Worm (Caenorhabditis elegans) whole organism, late embryonic: Measurements from ENCODE around the gene btb-8.

Experiments
- C38D4.7 ChIP-seq: fragments of 200-800 bp; sonication (Bioruptor generic); optimal IDR thresholded peaks from 2 replicates; lab custom pipeline; 2018; ENCODE audit warnings: mild to moderate bottlenecking, missing genetic modification characterization, moderate library complexity, missing compliant biosample characterization
- F13H6.1 ChIP-seq: sonication (generic microtip); optimal IDR thresholded peaks from 2 replicates; lab custom pipeline; 2016; ENCODE audit warnings: missing genetic modification characterization, missing compliant biosample characterization
- K02D7.2 ChIP-seq: sonication (generic microtip); optimal IDR thresholded peaks from 2 replicates; lab custom pipeline; 2017; ENCODE audit warnings: mild to moderate bottlenecking, missing genetic modification characterization, missing compliant biosample characterization
- T23F11.4 ChIP-seq: fragments of 200-800 bp; sonication (Bioruptor generic); optimal IDR thresholded peaks from 2 replicates; lab custom pipeline; 2018; ENCODE audit warnings: mild to moderate bottlenecking, missing genetic modification characterization, missing compliant biosample characterization
- ceh-14 ChIP-seq: sonication (generic microtip); optimal IDR thresholded peaks from 2 replicates; lab custom pipeline; 2016; ENCODE audit warnings: missing genotype, missing genetic modification characterization, missing compliant biosample characterization
- ceh-18 ChIP-seq: sonication (generic microtip); optimal IDR thresholded peaks from 2 replicates; lab custom pipeline; 2016; ENCODE audit warnings: missing genetic modification characterization, missing compliant biosample characterization
- ceh-2 ChIP-seq: sonication (generic microtip); optimal IDR thresholded peaks from 2 replicates; lab custom pipeline; 2016; ENCODE audit warnings: missing genotype, missing genetic modification characterization, missing compliant biosample characterization
- ceh-22 ChIP-seq: sonication (generic microtip); optimal IDR thresholded peaks from 2 replicates; lab custom pipeline; 2017; ENCODE audit warnings: missing biosample characterization, missing genetic modification characterization
- ceh-24 ChIP-seq: sonication (generic microtip); optimal IDR thresholded peaks from 2 replicates; lab custom pipeline; 2016; ENCODE audit warnings: mild to moderate bottlenecking, missing genetic modification characterization, missing compliant biosample characterization
- ceh-30 ChIP-seq: fragments of 150-350 bp; optimal IDR thresholded peaks from 2 replicates; lab custom pipeline; 2014; ENCODE audit warnings: missing biosample characterization, missing genetic modification characterization
- ceh-31 ChIP-seq: sonication (generic microtip); optimal IDR thresholded peaks from 2 replicates; lab custom pipeline; 2016; ENCODE audit warnings: missing genetic modification characterization, missing compliant biosample characterization
- ceh-34 ChIP-seq: sonication (generic microtip); optimal IDR thresholded peaks from 2 replicates; lab custom pipeline; 2016; ENCODE audit warnings: mild to moderate bottlenecking, missing genetic modification characterization, missing compliant biosample characterization
- ceh-9 ChIP-seq: sonication (generic microtip); optimal IDR thresholded peaks from 2 replicates; lab custom pipeline; 2016; ENCODE audit warnings: mild to moderate bottlenecking, missing genetic modification characterization, inconsistent platforms, missing compliant biosample characterization
- dmd-4 ChIP-seq: sonication (generic microtip); optimal IDR thresholded peaks from 2 replicates; lab custom pipeline; 2016; ENCODE audit warnings: borderline replicate concordance, missing genetic modification characterization, missing compliant biosample characterization
- dve-1 ChIP-seq: sonication (generic microtip); optimal IDR thresholded peaks from 2 replicates; lab custom pipeline; 2017; ENCODE audit warnings: antibody characterized with exemption, mild to moderate bottlenecking, missing genetic modification characterization, missing compliant biosample characterization
- elt-2 ChIP-seq: sonication (generic microtip); optimal IDR thresholded peaks from 2 replicates; lab custom pipeline; 2016; ENCODE audit warnings: missing genetic modification reagents, missing genetic modification characterization, missing compliant biosample characterization
- elt-4 ChIP-seq: sonication (generic microtip); optimal IDR thresholded peaks from 2 replicates; lab custom pipeline; 2016; ENCODE audit warnings: missing genetic modification characterization, missing compliant biosample characterization
- fax-1 ChIP-seq: sonication (generic microtip); optimal IDR thresholded peaks from 2 replicates; lab custom pipeline; 2016; ENCODE audit warnings: missing genotype, missing genetic modification characterization, missing compliant biosample characterization
- fkh-6 ChIP-seq: sonication (generic microtip); optimal IDR thresholded peaks from 2 replicates; lab custom pipeline; 2016; ENCODE audit warnings: missing genetic modification characterization, missing compliant biosample characterization
- gmeb-2 ChIP-seq: sonication (generic microtip); optimal IDR thresholded peaks from 2 replicates; lab custom pipeline; 2016; ENCODE audit warnings: missing genetic modification characterization, inconsistent platforms, missing compliant biosample characterization
- hlh-13 ChIP-seq: fragments of 200-800 bp; sonication (Bioruptor generic); optimal IDR thresholded peaks from 2 replicates; lab custom pipeline; 2018; ENCODE audit warnings: mild to moderate bottlenecking, missing genetic modification characterization, missing compliant biosample characterization
- hlh-8 ChIP-seq: sonication (generic microtip); optimal IDR thresholded peaks from 2 replicates; lab custom pipeline; 2016; ENCODE audit warnings: missing genotype, missing genetic modification characterization, missing compliant biosample characterization
- madf-2 ChIP-seq: sonication (generic microtip); optimal IDR thresholded peaks from 2 replicates; lab custom pipeline; 2017; ENCODE audit warnings: missing genetic modification characterization, missing compliant biosample characterization
- nfya-1 ChIP-seq: sonication (generic microtip); optimal IDR thresholded peaks from 2 replicates; lab custom pipeline; 2017; ENCODE audit warnings: missing genetic modification characterization, mild to moderate bottlenecking, missing compliant biosample characterization, antibody characterized with exemption, moderate library complexity
- npax-4 ChIP-seq: sonication (generic microtip); optimal IDR thresholded peaks from 2 replicates; lab custom pipeline; 2016; ENCODE audit warnings: missing genetic modification characterization, missing compliant biosample characterization
- odd-2 ChIP-seq: sonication (generic microtip); optimal IDR thresholded peaks from 2 replicates; lab custom pipeline; 2017; ENCODE audit warnings: antibody characterized with exemption, mild to moderate bottlenecking, missing genetic modification characterization, missing compliant biosample characterization
- pag-3 ChIP-seq: sonication (generic microtip); optimal IDR thresholded peaks from 2 replicates; lab custom pipeline; 2016; ENCODE audit warnings: missing compliant biosample characterization, missing genetic modification characterization, borderline replicate concordance
- pax-1 ChIP-seq: fragments of 150-350 bp; optimal IDR thresholded peaks from 2 replicates; lab custom pipeline; 2014; ENCODE audit warnings: missing biosample characterization, missing genetic modification characterization
- pha-2 ChIP-seq: sonication (generic microtip); optimal IDR thresholded peaks from 2 replicates; lab custom pipeline; 2017; ENCODE audit warnings: mild to moderate bottlenecking, missing genetic modification characterization, missing compliant biosample characterization
- pha-4 ChIP-seq: fragments of 150-350 bp; optimal IDR thresholded peaks from 2 replicates; lab custom pipeline; 2018; ENCODE audit warnings: missing biosample characterization, missing genetic modification reagents, missing genetic modification characterization
- pqm-1 ChIP-seq: sonication (generic microtip); optimal IDR thresholded peaks from 2 replicates; lab custom pipeline; 2016; ENCODE audit warnings: missing genetic modification characterization, missing compliant biosample characterization
- ref-2 ChIP-seq: sonication (generic microtip); optimal IDR thresholded peaks from 2 replicates; lab custom pipeline; 2016; ENCODE audit warnings: missing genetic modification characterization, missing compliant biosample characterization
- sox-2 ChIP-seq: fragments of 200-800 bp; sonication (Bioruptor generic); IDR thresholded peaks from 2 replicates; pipeline ENCODE4 v1.3.6; 2022; ENCODE audit warnings: missing genetic modification reagents, missing genetic modification characterization, missing compliant biosample characterization
- tbx-7 ChIP-seq: sonication (generic microtip); optimal IDR thresholded peaks from 2 replicates; lab custom pipeline; 2016; ENCODE audit warnings: missing genotype, missing genetic modification characterization, missing compliant biosample characterization
- unc-3 ChIP-seq, 2 experiments: fragments of 200-800 bp in 1 of 2; sonication (Bioruptor generic) in 1 of 2; sonication (generic microtip) in 1 of 2; conservative IDR thresholded peaks in 1 of 2; optimal IDR thresholded peaks in 1 of 2; 2 replicates each; pipeline versions ENCODE4 v1.3.6 to Lab custom; 2016 to 2022; ENCODE audit warnings: missing compliant biosample characterization in 2 of 2, missing genetic modification characterization in 2 of 2, missing genetic modification reagents in 1 of 2
- zip-5 ChIP-seq: sonication (generic microtip); optimal IDR thresholded peaks from 2 replicates; lab custom pipeline; 2016; ENCODE audit warnings: missing genetic modification characterization, missing compliant biosample characterization
- ztf-16 ChIP-seq: sonication (generic microtip); optimal IDR thresholded peaks from 2 replicates; lab custom pipeline; 2017; ENCODE audit warnings: missing genetic modification characterization, missing compliant biosample characterization

btb-8 gene

ce11 chrII:1730103-1730502 lies 7.5 kb downstream of the btb-8 start, which contains the start of gene ceh-81:
TSS of gene ceh-81 (plus strand) at chrII:1730403.
- no peak for TF ChIP-seq pha-4
- TF ChIP-seq npax-4 (tag; lab: Kevin White, UChicago) = no peak
- no peak for TF ChIP-seq fax-1 (tag; lab: Kevin White, UChicago)
- TF ChIP-seq T23F11.4 = no peak
- no peak for TF ChIP-seq ztf-16 (tag; lab: Kevin White, UChicago)
- no peak for TF ChIP-seq elt-4 (tag; lab: Kevin White, UChicago)
- TF ChIP-seq pag-3 (tag; lab: Kevin White, UChicago) = no peak
- TF ChIP-seq dmd-4 (tag; lab: Kevin White, UChicago) = no peak
- no peak for TF ChIP-seq sox-2 (GFP tag; lab: Robert Waterston, UW)
- TF ChIP-seq elt-2 (tag; lab: Kevin White, UChicago) = no peak
- no peak for TF ChIP-seq ceh-18 (tag; lab: Kevin White, UChicago)
- TF ChIP-seq C38D4.7 (GFP tag; lab: Kevin White, UChicago) = no peak
- no peak for TF ChIP-seq nfya-1 (tag; lab: Kevin White, UChicago)
- no peak for TF ChIP-seq madf-2 (tag; lab: Kevin White, UChicago)
- no peak for TF ChIP-seq fkh-6 (tag; lab: Kevin White, UChicago)
- TF ChIP-seq unc-3 (GFP tag; conservative IDR thresholded peaks at IDR 0.05; lab: Robert Waterston, UW) = no peak
- no peak for TF ChIP-seq unc-3 (tag; optimal IDR thresholded peaks at IDR 0.05; lab: Kevin White, UChicago)
- TF ChIP-seq pax-1 (tag; lab: Kevin White, UChicago) = no peak
- TF ChIP-seq ceh-22 (tag; lab: Kevin White, UChicago) = no peak
- no peak for TF ChIP-seq hlh-8 (tag; lab: Kevin White, UChicago)
- TF ChIP-seq pha-2 = no peak

DNA sequence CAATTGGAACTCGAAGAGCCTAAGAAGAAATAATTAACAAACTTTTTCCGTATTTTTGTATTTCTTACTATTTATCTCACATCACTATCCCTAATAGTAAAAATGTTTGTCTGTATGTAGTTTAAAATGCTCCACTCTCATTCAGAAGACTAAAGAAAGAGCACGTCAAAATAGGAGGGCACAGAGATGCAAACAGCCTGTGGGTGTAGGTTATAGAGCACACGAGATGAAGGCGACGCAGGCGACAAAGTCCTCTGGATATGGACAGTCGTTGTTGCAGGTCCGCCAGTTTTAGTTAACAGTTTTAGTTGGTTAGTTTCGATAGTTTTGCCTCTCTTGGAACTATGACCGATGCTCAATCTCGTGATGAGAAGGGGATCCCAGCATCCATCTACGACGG lies 9.4 kb downstream of the btb-8 start, which contains the start of gene ceh-82:
Gene ceh-82 (plus strand): TSS at position 301 of the 400 bp plus-strand sequence.
- TF ChIP-seq elt-4 (tag; lab: Kevin White, UChicago) = no peak
- TF ChIP-seq ceh-24 (tag; lab: Kevin White, UChicago) = no peak
- no peak for TF ChIP-seq pax-1 (tag; lab: Kevin White, UChicago)
- no peak for TF ChIP-seq hlh-13
- no peak for TF ChIP-seq K02D7.2 (tag; lab: Kevin White, UChicago)
- TF ChIP-seq nfya-1 (tag; lab: Kevin White, UChicago) = no peak
- no peak for TF ChIP-seq zip-5
- no peak for TF ChIP-seq ceh-34
- TF ChIP-seq ceh-18 (tag; lab: Kevin White, UChicago) = no peak
- TF ChIP-seq C38D4.7 (GFP tag; lab: Kevin White, UChicago) = no peak
- no peak for TF ChIP-seq fax-1 (tag; lab: Kevin White, UChicago)
- TF ChIP-seq pqm-1 (tag; lab: Kevin White, UChicago) = no peak
- no peak for TF ChIP-seq dve-1 (tag; lab: Kevin White, UChicago)
- no peak for TF ChIP-seq gmeb-2 (tag; lab: Kevin White, UChicago)
- no peak for TF ChIP-seq ceh-30 (tag; lab: Kevin White, UChicago)
- TF ChIP-seq ceh-9 = no peak

DNA sequence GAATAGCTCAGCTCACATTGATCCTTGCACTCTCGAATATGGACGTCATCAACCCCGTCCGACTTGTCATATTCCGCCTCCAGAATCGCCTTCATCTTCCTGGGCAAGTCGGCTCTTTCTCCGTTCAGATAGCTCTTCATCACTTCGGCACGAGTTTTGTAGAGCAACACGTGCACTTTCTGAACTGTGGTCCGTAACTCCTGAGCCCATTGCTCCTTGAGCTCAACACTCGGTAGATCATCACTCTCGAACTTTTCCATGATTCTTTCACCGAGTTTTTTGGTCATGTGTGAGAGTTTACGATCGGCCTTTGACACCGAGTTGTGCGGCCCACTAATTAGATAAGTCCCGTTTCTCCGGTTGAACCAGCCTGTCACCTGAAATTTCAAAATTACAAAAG lies 12.6 kb downstream of the btb-8 start:
- TF ChIP-seq tbx-7 (tag; lab: Kevin White, UChicago) (no peak), ceh-31 (tag; lab: Kevin White, UChicago) (no peak), ceh-2 (no peak), ceh-24 (tag; lab: Kevin White, UChicago) (no peak), nfya-1 (tag; lab: Kevin White, UChicago) (no peak), ceh-14 (tag; lab: Kevin White, UChicago) (no peak), ceh-34 (no peak), odd-2 (tag; lab: Kevin White, UChicago) (no peak), K02D7.2 (tag; lab: Kevin White, UChicago) (no peak), unc-3 (GFP tag; conservative IDR thresholded peaks at IDR 0.05; lab: Robert Waterston, UW) (no peak), unc-3 (tag; optimal IDR thresholded peaks at IDR 0.05; lab: Kevin White, UChicago) (no peak), ceh-22 (tag; lab: Kevin White, UChicago) (no peak), ref-2 (tag; lab: Kevin White, UChicago) (no peak), F13H6.1 (tag; lab: Kevin White, UChicago) (no peak)
